Worm (Caenorhabditis elegans): ENCODE measurements around the gene sax-2.

The sax-2 gene

ce11 chrIII:5102616-5103015 is 6.9 kb upstream of the sax-2 start, which contains the start of gene F54D8.6 (continued):
- peak; percentile 46 to 81 for TF ChIP-seq lsy-2 (tag; optimal IDR thresholded peaks at IDR 0.05)
- TF ChIP-seq dpl-1 (GFP tag; optimal IDR thresholded peaks at IDR 0.05): peak; percentile 44 to 73 (median 63)
- TF ChIP-seq alr-1 (tag; optimal IDR thresholded peaks at IDR 0.05; ENCODE audit: borderline replicate concordance): no peak
- peak; percentile 31 for TF ChIP-seq swsn-7 (tag; optimal IDR thresholded peaks at IDR 0.05)
- TF ChIP-seq nhr-20 (tag; optimal IDR thresholded peaks at IDR 0.05): peak; percentile 47
- TF ChIP-seq xbp-1 (tag; optimal IDR thresholded peaks at IDR 0.05): peak; percentile 46
- peak; percentile 77 for TF ChIP-seq C16A3.4 (tag; optimal IDR thresholded peaks at IDR 0.05)
- TF ChIP-seq lin-35 (GFP tag; optimal IDR thresholded peaks at IDR 0.05): peak; percentile 55 to 77
- no peak for TF ChIP-seq C04F5.9 (tag; optimal IDR thresholded peaks at IDR 0.05)
- peak; percentile 56 for TF ChIP-seq lin-14 (GFP tag; optimal IDR thresholded peaks at IDR 0.05)
- TF ChIP-seq nhr-47 (tag; optimal IDR thresholded peaks at IDR 0.05): peak; percentile 37
- TF ChIP-seq ceh-8 (GFP tag; optimal IDR thresholded peaks at IDR 0.05): no peak
- no peak for TF ChIP-seq aha-1 (tag; optimal IDR thresholded peaks at IDR 0.05)
- TF ChIP-seq ceh-63 (GFP tag; optimal IDR thresholded peaks at IDR 0.05): no peak
- no peak for TF ChIP-seq hpl-2 (GFP tag; optimal IDR thresholded peaks at IDR 0.05)
- no peak for TF ChIP-seq Y116A8C.19 (tag; optimal IDR thresholded peaks at IDR 0.05; ENCODE audit: borderline replicate concordance)
- peak; percentile 37 for TF ChIP-seq F16B12.6 (tag; optimal IDR thresholded peaks at IDR 0.05)
- peak; percentile 14 for TF ChIP-seq fos-1 (tag; optimal IDR thresholded peaks at IDR 0.05)
- peak; percentile 23 for TF ChIP-seq tbx-2 (tag; optimal IDR thresholded peaks at IDR 0.05)
- no peak for TF ChIP-seq aly-2 (tag; optimal IDR thresholded peaks at IDR 0.05)
- peak; percentile 32 for TF ChIP-seq pax-3 (tag; optimal IDR thresholded peaks at IDR 0.05)
- TF ChIP-seq sox-4 (tag; optimal IDR thresholded peaks at IDR 0.05): no peak
- no peak for TF ChIP-seq hlh-17 (GFP tag; optimal IDR thresholded peaks at IDR 0.05; ENCODE audit: borderline replicate concordance)
- no peak for TF ChIP-seq mab-9 (GFP tag; IDR thresholded peaks at IDR 0.05)
- peak; percentile 74 to 76 for TF ChIP-seq efl-1 (optimal IDR thresholded peaks at IDR 0.05)
- peak; percentile 65 to 95 for TF ChIP-seq efl-1 (GFP tag; optimal IDR thresholded peaks at IDR 0.05 in 1 of 2)
- peak; percentile 82 for TF ChIP-seq rnt-1 (tag; optimal IDR thresholded peaks at IDR 0.05)
- TF ChIP-seq jun-1 (tag; optimal IDR thresholded peaks at IDR 0.05): no peak

- TF ChIP-seq snu-23 (GFP tag; optimal IDR thresholded peaks at IDR 0.05) (no peak), grh-1 (GFP tag; IDR thresholded peaks at IDR 0.05) (no peak), ztf-4 (tag; optimal IDR thresholded peaks at IDR 0.05) (no peak), pqm-1 (tag; optimal IDR thresholded peaks at IDR 0.05) (no peak), sox-4 (tag; optimal IDR thresholded peaks at IDR 0.05) (no peak), zip-4 (GFP tag; optimal IDR thresholded peaks at IDR 0.05) (no peak), blmp-1 (tag; optimal IDR thresholded peaks at IDR 0.05) (no peak), F16B12.6 (tag; optimal IDR thresholded peaks at IDR 0.05) (no peak), aha-1 (tag; optimal IDR thresholded peaks at IDR 0.05) (no peak), mef-2 (tag; optimal IDR thresholded peaks at IDR 0.05) (no peak), unc-98 (GFP tag; IDR thresholded peaks at IDR 0.05) (no peak), C04F5.9 (tag; optimal IDR thresholded peaks at IDR 0.05) (no peak)
Measured at ce11 chrIII:5105485-5105884, 4.0 kb upstream of the sax-2 start.

- no peak for TF ChIP-seq ztf-11 (tag; optimal IDR thresholded peaks at IDR 0.05)
- no peak for TF ChIP-seq mdl-1 (tag; optimal IDR thresholded peaks at IDR 0.05)
- TF ChIP-seq nhr-47 (tag; optimal IDR thresholded peaks at IDR 0.05): no peak
- TF ChIP-seq nhr-19 (GFP tag; conservative IDR thresholded peaks at IDR 0.05): no peak
- TF ChIP-seq mep-1 (tag; optimal IDR thresholded peaks at IDR 0.05): no peak
- TF ChIP-seq efl-3 (GFP tag; optimal IDR thresholded peaks at IDR 0.05): no peak
- no peak for TF ChIP-seq ces-1 (GFP tag; optimal IDR thresholded peaks at IDR 0.05)
- TF ChIP-seq ama-1 (optimal IDR thresholded peaks at IDR 0.05): no peak
- TF ChIP-seq fos-1 (tag; optimal IDR thresholded peaks at IDR 0.05): no peak
- no peak for TF ChIP-seq jun-1 (tag; optimal IDR thresholded peaks at IDR 0.05)
- TF ChIP-seq lin-35 (GFP tag; optimal IDR thresholded peaks at IDR 0.05): no peak
- TF ChIP-seq nhr-71 (tag; optimal IDR thresholded peaks at IDR 0.05): no peak
- TF ChIP-seq aha-1 (tag; optimal IDR thresholded peaks at IDR 0.05): no peak
Measured at ce11 chrIII:5106893-5107471, 2.5 kb upstream of the sax-2 start, which contains the start of gene dpy-17. Gene dpy-17, plus strand, starts transcription at chrIII:5107330.

Data from whole organism, L1 larva.